Worm (Caenorhabditis elegans) whole organism, L3 larva: ENCODE data around the gene oac-29.

Experiments
- ceh-9 ChIP-seq: sonication (generic microtip); optimal IDR thresholded peaks from 2 replicates; lab custom pipeline; 2018; ENCODE audit warnings: missing biosample characterization, missing genetic modification characterization
- daf-12 ChIP-seq: fragments of 150-350 bp; optimal IDR thresholded peaks from 2 replicates; lab custom pipeline; 2014; ENCODE audit warnings: missing biosample characterization, missing genetic modification reagents, missing genetic modification characterization
- lin-39 ChIP-seq: fragments of 150-350 bp; optimal IDR thresholded peaks from 2 replicates; lab custom pipeline; 2018; ENCODE audit warnings: missing biosample characterization, missing genetic modification reagents, missing genetic modification characterization
- mdl-1 ChIP-seq: fragments of 150-350 bp; optimal IDR thresholded peaks from 2 replicates; lab custom pipeline; 2014; ENCODE audit warnings: missing biosample characterization, missing genetic modification characterization
- nhr-23 ChIP-seq: fragments of 150-350 bp; optimal IDR thresholded peaks from 2 replicates; lab custom pipeline; 2014; ENCODE audit warnings: missing biosample characterization, missing genetic modification reagents, missing genetic modification characterization
- nhr-76 ChIP-seq: fragments of 150-350 bp; sonication (generic microtip); optimal IDR thresholded peaks from 5 replicates; lab custom pipeline; 2014; ENCODE audit warnings: missing biosample characterization, missing genetic modification characterization
- snpc-4 ChIP-seq: fragments of 150-350 bp; optimal IDR thresholded peaks from 2 replicates; lab custom pipeline; 2014; ENCODE audit warnings: missing biosample characterization, missing genetic modification characterization
- unc-62 ChIP-seq: fragments of 150-350 bp; sonication (generic microtip); optimal IDR thresholded peaks from 4 replicates; lab custom pipeline; 2014; ENCODE audit warnings: missing biosample characterization, missing genetic modification reagents, missing genetic modification characterization
- ztf-11 ChIP-seq: fragments of 150-350 bp; optimal IDR thresholded peaks from 2 replicates; lab custom pipeline; 2014; ENCODE audit warnings: missing biosample characterization, missing genetic modification characterization

DNA sequence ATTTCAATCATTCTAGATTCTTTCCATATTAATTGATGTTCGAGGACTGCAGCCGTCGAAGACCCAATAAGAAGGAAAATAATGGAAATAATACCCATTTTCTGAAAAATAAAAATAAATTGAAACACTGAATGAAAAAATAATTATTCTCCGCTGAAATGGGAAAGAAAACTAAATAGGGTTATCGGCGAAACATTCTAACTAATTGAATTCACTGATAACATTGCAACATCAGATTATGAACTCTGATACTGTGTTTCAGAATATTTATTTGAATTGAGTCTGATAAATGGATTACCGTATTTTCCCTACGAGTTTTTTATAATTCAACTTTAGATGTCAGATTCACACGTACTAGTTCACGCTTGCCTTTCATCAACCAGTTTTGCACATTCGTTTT lies 7.6 kb upstream of the oac-29 start, which contains the start of gene asp-13:
- TF ChIP-seq daf-12 (tag; lab: Kevin White, UChicago) (no peak), snpc-4 (tag; lab: Kevin White, UChicago) (no peak), nhr-76 (tag; lab: Kevin White, UChicago) (no peak), mdl-1 (tag; lab: Kevin White, UChicago) (no peak), nhr-23 (tag; lab: Kevin White, UChicago) (no peak), unc-62 (GFP tag; lab: Kevin White, UChicago) (no peak), ceh-9 (tag; lab: Kevin White, UChicago) (no peak), ztf-11 (tag; lab: Kevin White, UChicago) (no peak), lin-39 (no peak)
